Worm (Caenorhabditis elegans): ENCODE measurements around the gene cest-13.

cest-13 gene

DNA sequence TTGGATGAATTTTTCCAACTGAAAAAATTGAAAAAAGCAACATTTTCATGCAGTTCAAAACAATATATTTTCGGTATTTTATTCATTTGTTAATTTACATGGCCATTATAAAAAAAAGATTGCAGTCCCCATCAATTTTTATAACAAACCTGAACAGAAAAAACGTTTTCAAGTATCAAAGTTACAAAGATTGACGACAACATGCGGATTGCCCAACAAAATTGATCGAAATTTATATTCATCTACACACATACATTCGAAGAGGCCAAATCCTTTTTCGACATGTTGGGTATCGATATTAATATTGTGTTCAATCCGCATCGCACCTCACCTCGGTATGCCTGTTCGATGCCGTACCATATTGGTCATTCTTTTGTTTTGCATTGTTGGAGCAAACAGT lies 46.2 kb upstream of the cest-13 start, which contains the start of gene K11E4.1:
K11E4.1 (plus strand) TSS at position 301 of the 400 bp plus-strand sequence.
- TF ChIP-seq madf-2 (tag; optimal IDR thresholded peaks at IDR 0.05) = no peak
- no peak for TF ChIP-seq ref-2 (tag; optimal IDR thresholded peaks at IDR 0.05)
- TF ChIP-seq fkh-6 (tag; optimal IDR thresholded peaks at IDR 0.05) = no peak
- no peak for TF ChIP-seq ceh-18 (tag; optimal IDR thresholded peaks at IDR 0.05)

DNA sequence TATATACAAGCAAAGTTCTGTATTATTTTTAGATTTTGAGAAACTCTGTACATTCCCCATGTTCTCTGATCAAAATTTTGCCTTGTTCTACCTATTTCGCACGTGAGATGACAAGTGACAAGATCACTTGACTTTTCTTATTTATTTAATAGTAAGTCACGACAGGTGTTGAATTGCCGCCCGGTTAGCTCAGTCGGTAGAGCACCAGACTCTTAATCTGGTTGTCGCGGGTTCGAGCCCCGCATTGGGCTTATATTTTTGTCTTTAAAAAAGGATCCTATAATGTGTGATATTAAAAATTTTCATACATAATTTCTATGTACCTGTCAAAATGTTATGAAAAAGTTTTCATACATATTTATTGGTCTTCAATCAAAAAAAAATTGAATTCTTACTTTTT lies 45.3 kb upstream of the cest-13 start:
- TF ChIP-seq tbx-7 (tag; optimal IDR thresholded peaks at IDR 0.05) (no peak), ceh-34 (tag; optimal IDR thresholded peaks at IDR 0.05) (no peak), ref-2 (tag; optimal IDR thresholded peaks at IDR 0.05) (no peak), nhr-11 (tag; optimal IDR thresholded peaks at IDR 0.05) (no peak), sox-4 (tag; optimal IDR thresholded peaks at IDR 0.05) (no peak), T23F11.4 (GFP tag; optimal IDR thresholded peaks at IDR 0.05) (no peak), lin-11 (tag; optimal IDR thresholded peaks at IDR 0.05) (no peak), ztf-16 (tag; optimal IDR thresholded peaks at IDR 0.05) (no peak), gmeb-2 (tag; optimal IDR thresholded peaks at IDR 0.05) (no peak)

DNA sequence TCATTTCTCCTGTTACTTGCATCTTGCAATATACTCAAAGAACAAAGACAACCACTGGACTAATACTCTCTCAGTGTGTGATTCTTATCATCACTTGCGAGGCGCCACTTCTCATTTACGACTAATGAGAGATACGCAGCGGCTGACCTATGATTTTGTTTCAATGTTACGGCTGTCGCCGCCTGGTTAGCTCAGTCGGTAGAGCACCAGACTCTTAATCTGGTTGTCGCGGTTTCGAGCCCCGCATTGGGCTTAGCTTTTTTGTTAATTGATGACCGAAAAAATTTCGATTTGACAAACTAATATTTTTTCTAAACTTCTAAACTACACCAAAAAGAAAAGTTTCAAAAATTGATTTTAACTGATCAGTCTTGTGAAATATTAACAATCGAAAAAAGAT lies 43.7 kb upstream of the cest-13 start:
- TF ChIP-seq ceh-45 (GFP tag; IDR thresholded peaks at IDR 0.05) = 0 out of 2 replicates have a peak, but pooled peaks have one; percentile 16
- TF ChIP-seq ceh-2 (tag; optimal IDR thresholded peaks at IDR 0.05) = no peak
- TF ChIP-seq hlh-6 (tag; optimal IDR thresholded peaks at IDR 0.05) = no peak
- TF ChIP-seq unc-3 (GFP tag; conservative IDR thresholded peaks at IDR 0.05) = no peak
- TF ChIP-seq unc-3 (tag; optimal IDR thresholded peaks at IDR 0.05) = no peak
- no peak for TF ChIP-seq hlh-15 (tag; optimal IDR thresholded peaks at IDR 0.05)
- peak; percentile 71 for TF ChIP-seq sdc-2 (tag; optimal IDR thresholded peaks at IDR 0.05)
- TF ChIP-seq hlh-8 (tag; optimal IDR thresholded peaks at IDR 0.05) = no peak
- TF ChIP-seq ttx-3 (tag; optimal IDR thresholded peaks at IDR 0.05) = no peak
- peak; percentile 59 for TF ChIP-seq dve-1 (tag; optimal IDR thresholded peaks at IDR 0.05)
- TF ChIP-seq rnt-1 (tag; optimal IDR thresholded peaks at IDR 0.05) = peak; percentile 11
- TF ChIP-seq pag-3 (tag; optimal IDR thresholded peaks at IDR 0.05; ENCODE audit: borderline replicate concordance) = no peak
- peak; percentile 41 for TF ChIP-seq elt-2 (tag; optimal IDR thresholded peaks at IDR 0.05)
- TF ChIP-seq sox-4 (tag; optimal IDR thresholded peaks at IDR 0.05) = peak; percentile 26
- no peak for TF ChIP-seq C38D4.7 (GFP tag; optimal IDR thresholded peaks at IDR 0.05)
- TF ChIP-seq ref-2 (tag; optimal IDR thresholded peaks at IDR 0.05) = no peak

ce11 chrX:13717053-13717671 lies 42.9 kb upstream of the cest-13 start, which contains the start of gene shc-3:
shc-3 (plus strand) TSS chrX:13717536.
- TF ChIP-seq odd-2 (tag; optimal IDR thresholded peaks at IDR 0.05) (no peak), unc-55 (GFP tag; optimal IDR thresholded peaks at IDR 0.05) (no peak), sdc-2 (tag; optimal IDR thresholded peaks at IDR 0.05) (no peak), hlh-30 (tag; optimal IDR thresholded peaks at IDR 0.05; ENCODE audit: insufficient read depth) (no peak), sox-2 (GFP tag; IDR thresholded peaks at IDR 0.05) (no peak), pha-4 (tag; optimal IDR thresholded peaks at IDR 0.05) (no peak), unc-86 (tag; optimal IDR thresholded peaks at IDR 0.05) (no peak), fkh-10 (GFP tag; optimal IDR thresholded peaks at IDR 0.05) (no peak)

DNA sequence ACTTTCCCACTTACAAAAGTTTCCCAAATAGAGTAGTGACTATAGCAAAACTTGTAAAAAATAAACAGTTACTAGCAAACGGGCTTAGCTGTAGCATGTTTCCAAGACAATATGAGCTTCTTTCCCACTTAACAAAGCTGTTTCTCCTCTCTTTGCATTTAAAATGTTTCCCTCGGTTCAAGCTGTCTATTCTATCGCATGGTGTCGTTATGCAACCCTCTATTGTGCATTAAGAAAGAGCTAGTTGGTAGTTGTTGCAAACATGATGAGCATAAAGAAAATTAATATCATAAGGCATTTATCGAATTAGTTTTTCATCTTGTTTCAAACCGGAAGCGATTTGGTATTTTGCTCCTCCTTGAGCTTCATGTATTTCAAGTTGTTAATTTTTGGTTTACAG lies 37.2 kb upstream of the cest-13 start, which contains the start of gene poml-1:
poml-1 (minus strand) TSS at position 101 of the 400 bp plus-strand sequence.
- TF ChIP-seq unc-3 (GFP tag; conservative IDR thresholded peaks at IDR 0.05) = no peak
- TF ChIP-seq unc-3 (tag; optimal IDR thresholded peaks at IDR 0.05) = no peak
- TF ChIP-seq ztf-16 (tag; optimal IDR thresholded peaks at IDR 0.05) = no peak
- TF ChIP-seq rnt-1 (tag; optimal IDR thresholded peaks at IDR 0.05) = no peak
- no peak for TF ChIP-seq ceh-19 (GFP tag; optimal IDR thresholded peaks at IDR 0.05)
- no peak for TF ChIP-seq fkh-6 (tag; optimal IDR thresholded peaks at IDR 0.05)
- no peak for TF ChIP-seq ceh-34 (tag; optimal IDR thresholded peaks at IDR 0.05)
- no peak for TF ChIP-seq ama-1 (optimal IDR thresholded peaks at IDR 0.05)
- no peak for TF ChIP-seq ceh-30 (tag; optimal IDR thresholded peaks at IDR 0.05)
- no peak for TF ChIP-seq C38D4.7 (GFP tag; optimal IDR thresholded peaks at IDR 0.05)

Data from whole organism, late embryonic.